Fruit fly (Drosophila melanogaster) whole organism, prepupa: ENCODE measurements around the gene Naa40.
A peak's percentile ranks its signal among the peaks of the same experiment; 100 is the strongest.

ENCODE experiments used
- Blimp-1 ChIP-seq: fragments of 200-800 bp; sonication (Bioruptor generic); optimal IDR thresholded peaks from 3 replicates; lab custom pipeline; 2017; ENCODE audit warnings: missing biosample characterization, missing genetic modification characterization, mild to moderate bottlenecking, moderate library complexity, missing genetic modification reagents
- CG10669 ChIP-seq: fragments of 200-800 bp; sonication (Bioruptor generic); optimal IDR thresholded peaks from 3 replicates; lab custom pipeline; 2018; ENCODE audit warnings: missing biosample characterization, mild to moderate bottlenecking, missing genetic modification characterization, moderate library complexity
- CG11294 ChIP-seq: fragments of 200-800 bp; sonication (Bioruptor generic); IDR thresholded peaks from 2 replicates; pipeline ENCODE4 v1.3.6; 2022; ENCODE audit warnings: missing biosample characterization, missing genetic modification characterization
- CG11762 ChIP-seq: fragments of 200-800 bp; sonication (Bioruptor generic); optimal IDR thresholded peaks from 3 replicates; lab custom pipeline; 2016; ENCODE audit warnings: missing biosample characterization, missing genetic modification characterization; ENCODE audit not compliant: insufficient read depth
- CG11902 ChIP-seq: fragments of 200-800 bp; sonication (Bioruptor generic); optimal IDR thresholded peaks from 3 replicates; lab custom pipeline; 2016; ENCODE audit warnings: missing biosample characterization, missing genetic modification characterization
- CG15336 ChIP-seq: fragments of 200-800 bp; sonication (Bioruptor generic); IDR thresholded peaks from 2 replicates; pipeline ENCODE4 v1.3.6; 2022; ENCODE audit warnings: missing biosample characterization, missing genetic modification characterization
- CG1621 ChIP-seq: fragments of 200-800 bp; sonication (Bioruptor generic); optimal IDR thresholded peaks from 3 replicates; lab custom pipeline; 2018; ENCODE audit warnings: missing biosample characterization, mild to moderate bottlenecking, missing genetic modification characterization
- CG16779 ChIP-seq: fragments of 200-800 bp; sonication (Bioruptor generic); optimal IDR thresholded peaks from 3 replicates; lab custom pipeline; 2017; ENCODE audit warnings: missing biosample characterization, mild to moderate bottlenecking, missing genetic modification characterization
- CG3032 ChIP-seq: fragments of 200-800 bp; optimal IDR thresholded peaks from 2 replicates; lab custom pipeline; 2019; ENCODE audit warnings: missing biosample characterization, mild to moderate bottlenecking, missing genetic modification characterization, moderate library complexity
- CG31627 ChIP-seq: fragments of 200-800 bp; sonication (Bioruptor generic); optimal IDR thresholded peaks from 3 replicates; lab custom pipeline; 2016; ENCODE audit warnings: missing biosample characterization, missing genetic modification characterization
- CG32006 ChIP-seq: fragments of 200-800 bp; sonication (Bioruptor generic); optimal IDR thresholded peaks from 3 replicates; lab custom pipeline; 2017; ENCODE audit warnings: missing biosample characterization, mild to moderate bottlenecking, missing genetic modification characterization
- CG34406 ChIP-seq: fragments of 200-800 bp; sonication (Bioruptor generic); optimal IDR thresholded peaks from 3 replicates; lab custom pipeline; 2016; ENCODE audit warnings: missing biosample characterization, missing genetic modification characterization
- CG3919 ChIP-seq: fragments of 200-800 bp; sonication (Bioruptor generic); optimal IDR thresholded peaks from 3 replicates; lab custom pipeline; 2016; ENCODE audit warnings: missing biosample characterization, missing genetic modification characterization
- CG4318 ChIP-seq: fragments of 200-800 bp; sonication (Bioruptor generic); optimal IDR thresholded peaks from 3 replicates; lab custom pipeline; 2017; ENCODE audit warnings: missing biosample characterization, mild to moderate bottlenecking, missing genetic modification characterization
- CG6163 ChIP-seq: fragments of 200-800 bp; sonication (Bioruptor generic); IDR thresholded peaks from 3 replicates; pipeline ENCODE4 v1.3.6; 2022; ENCODE audit warnings: missing biosample characterization, missing genetic modification characterization
- CG6276 ChIP-seq: fragments of 200-800 bp; sonication (Bioruptor generic); optimal IDR thresholded peaks from 2 replicates; lab custom pipeline; 2017; ENCODE audit warnings: missing biosample characterization, mild to moderate bottlenecking, missing genetic modification characterization
- CG6792 ChIP-seq: fragments of 200-800 bp; sonication (Bioruptor generic); optimal IDR thresholded peaks from 3 replicates; lab custom pipeline; 2016; ENCODE audit warnings: missing biosample characterization, missing genetic modification characterization
- CG6808 ChIP-seq: fragments of 200-800 bp; sonication (Bioruptor generic); optimal IDR thresholded peaks from 3 replicates; lab custom pipeline; 2017; ENCODE audit warnings: missing biosample characterization, missing genetic modification characterization, mild to moderate bottlenecking, moderate library complexity, missing genetic modification reagents
- CG6854 ChIP-seq: fragments of 200-800 bp; sonication (Bioruptor generic); optimal IDR thresholded peaks from 2 replicates; lab custom pipeline; 2017; ENCODE audit warnings: missing biosample characterization, mild to moderate bottlenecking, missing genetic modification characterization
- CG7368 ChIP-seq: fragments of 200-800 bp; sonication (Bioruptor generic); optimal IDR thresholded peaks from 3 replicates; lab custom pipeline; 2016; ENCODE audit warnings: missing biosample characterization, missing genetic modification characterization
- CG8119 ChIP-seq: fragments of 200-800 bp; sonication (Bioruptor generic); IDR thresholded peaks from 3 replicates; pipeline ENCODE4 v1.3.6; 2022; ENCODE audit warnings: missing biosample characterization, missing genetic modification characterization
- CG8319 ChIP-seq: fragments of 200-800 bp; sonication (Bioruptor generic); optimal IDR thresholded peaks from 3 replicates; lab custom pipeline; 2016; ENCODE audit warnings: missing biosample characterization, missing genetic modification characterization
- CG8632 ChIP-seq: fragments of 200-800 bp; sonication (Bioruptor generic); optimal IDR thresholded peaks from 3 replicates; lab custom pipeline; 2016; ENCODE audit warnings: missing biosample characterization, missing genetic modification characterization
- Eip78C ChIP-seq: fragments of 200-800 bp; sonication (Bioruptor generic); peaks from one replicate; lab custom pipeline; 2016; ENCODE audit warnings: missing biosample characterization, missing genetic modification characterization
- Eip93F ChIP-seq: fragments of 200-800 bp; sonication (Bioruptor generic); optimal IDR thresholded peaks from 2 replicates; lab custom pipeline; 2016; ENCODE audit warnings: missing biosample characterization, mild to moderate bottlenecking, missing genetic modification characterization
- Ets96B ChIP-seq: fragments of 200-800 bp; optimal IDR thresholded peaks from 2 replicates; lab custom pipeline; 2019; ENCODE audit warnings: missing biosample characterization, mild to moderate bottlenecking, missing genetic modification characterization, moderate library complexity
- Gug ChIP-seq: fragments of 200-800 bp; sonication (Bioruptor generic); IDR thresholded peaks from 2 replicates; pipeline ENCODE4 v1.3.6; 2022; ENCODE audit warnings: missing biosample characterization, missing genetic modification characterization
- Hr38 ChIP-seq: sonication (Bioruptor generic); optimal IDR thresholded peaks from 2 replicates; lab custom pipeline; 2016; ENCODE audit warnings: missing biosample characterization, missing genetic modification characterization
- Hr39 ChIP-seq: fragments of 200-800 bp; sonication (Bioruptor generic); optimal IDR thresholded peaks from 2 replicates; lab custom pipeline; 2016; ENCODE audit warnings: missing biosample characterization, missing genetic modification characterization
- Hr4 ChIP-seq: fragments of 200-800 bp; sonication (Bioruptor generic); optimal IDR thresholded peaks from 3 replicates; lab custom pipeline; 2016; ENCODE audit warnings: missing biosample characterization, missing genetic modification characterization
- Lpt ChIP-seq: fragments of 200-800 bp; sonication (Bioruptor generic); optimal IDR thresholded peaks from 3 replicates; lab custom pipeline; 2016; ENCODE audit warnings: missing biosample characterization, missing genetic modification characterization
- Met ChIP-seq: fragments of 200-800 bp; sonication (Bioruptor generic); optimal IDR thresholded peaks from 3 replicates; lab custom pipeline; 2016; ENCODE audit warnings: missing biosample characterization, missing genetic modification characterization
- OdsH ChIP-seq: fragments of 200-800 bp; sonication (Bioruptor generic); optimal IDR thresholded peaks from 3 replicates; lab custom pipeline; 2016; ENCODE audit warnings: missing biosample characterization, missing genetic modification characterization
- Smox ChIP-seq: fragments of 200-800 bp; sonication (Bioruptor generic); optimal IDR thresholded peaks from 3 replicates; lab custom pipeline; 2016; ENCODE audit warnings: missing biosample characterization, missing genetic modification characterization
- Sox102F ChIP-seq: fragments of 200-800 bp; sonication (Bioruptor generic); optimal IDR thresholded peaks from 2 replicates; lab custom pipeline; 2016; ENCODE audit warnings: missing biosample characterization, mild to moderate bottlenecking, missing genetic modification characterization
- Sox15 ChIP-seq: fragments of 200-800 bp; sonication (Bioruptor generic); optimal IDR thresholded peaks from 3 replicates; lab custom pipeline; 2016; ENCODE audit warnings: missing biosample characterization, missing genetic modification characterization
- achi ChIP-seq: fragments of 200-800 bp; sonication (Bioruptor generic); optimal IDR thresholded peaks from 3 replicates; lab custom pipeline; 2016; ENCODE audit warnings: missing biosample characterization, missing genetic modification characterization
- cyc ChIP-seq: fragments of 200-800 bp; sonication (Bioruptor generic); optimal IDR thresholded peaks from 3 replicates; lab custom pipeline; 2016; ENCODE audit warnings: missing biosample characterization, missing genetic modification characterization
- dac ChIP-seq: fragments of 200-800 bp; sonication (Bioruptor generic); optimal IDR thresholded peaks from 2 replicates; lab custom pipeline; 2017; ENCODE audit warnings: missing biosample characterization, mild to moderate bottlenecking, missing genetic modification characterization
- dsx ChIP-seq: fragments of 200-800 bp; optimal IDR thresholded peaks from 3 replicates; lab custom pipeline; 2019; ENCODE audit warnings: missing biosample characterization, mild to moderate bottlenecking, missing genetic modification characterization, moderate library complexity; ENCODE audit not compliant: poor library complexity, severe bottlenecking
- esn ChIP-seq: fragments of 200-800 bp; sonication (Bioruptor generic); optimal IDR thresholded peaks from 2 replicates; lab custom pipeline; 2016; ENCODE audit warnings: missing biosample characterization, mild to moderate bottlenecking, missing genetic modification characterization, moderate library complexity
- fd59A ChIP-seq: fragments of 200-800 bp; sonication (Bioruptor generic); optimal IDR thresholded peaks from 2 replicates; lab custom pipeline; 2017; ENCODE audit warnings: missing biosample characterization, mild to moderate bottlenecking, missing genetic modification characterization, missing genetic modification reagents
- fkh ChIP-seq: fragments of 200-800 bp; sonication (Bioruptor generic); optimal IDR thresholded peaks from 3 replicates; lab custom pipeline; 2017; ENCODE audit warnings: missing biosample characterization, mild to moderate bottlenecking, missing genetic modification characterization, moderate library complexity
- lz ChIP-seq: fragments of 200-800 bp; sonication (Bioruptor generic); optimal IDR thresholded peaks from 3 replicates; lab custom pipeline; 2016; ENCODE audit warnings: missing biosample characterization, missing genetic modification characterization
- net ChIP-seq: fragments of 200-800 bp; sonication (Bioruptor generic); optimal IDR thresholded peaks from 3 replicates; lab custom pipeline; 2016; ENCODE audit warnings: missing biosample characterization, missing genetic modification characterization
- pdm3 ChIP-seq: fragments of 200-800 bp; sonication (Bioruptor generic); optimal IDR thresholded peaks from 3 replicates; lab custom pipeline; 2016; ENCODE audit warnings: missing biosample characterization, missing genetic modification characterization
- salr ChIP-seq, 2 experiments: fragments of 200-800 bp; sonication (Bioruptor generic); optimal IDR thresholded peaks; 3 replicates each; lab custom pipeline; 2016 to 2018; ENCODE audit warnings: missing biosample characterization in 2 of 2, missing genetic modification characterization in 2 of 2, mild to moderate bottlenecking in 1 of 2
- spab ChIP-seq: fragments of 200-800 bp; sonication (Bioruptor generic); optimal IDR thresholded peaks from 2 replicates; lab custom pipeline; 2017; ENCODE audit warnings: missing biosample characterization, mild to moderate bottlenecking, missing genetic modification characterization, missing genetic modification reagents
- ss ChIP-seq, 2 experiments: fragments of 200-800 bp; sonication (Bioruptor generic); optimal IDR thresholded peaks; 2 replicates in 1 of 2; 3 replicates in 1 of 2; lab custom pipeline; 2017 to 2018; ENCODE audit warnings: mild to moderate bottlenecking in 2 of 2, missing biosample characterization in 2 of 2, missing genetic modification characterization in 2 of 2, moderate library complexity in 1 of 2
- svp ChIP-seq: fragments of 200-800 bp; sonication (Bioruptor generic); peaks from one replicate; lab custom pipeline; 2016; ENCODE audit warnings: missing biosample characterization, missing genetic modification characterization
- topi ChIP-seq: fragments of 200-800 bp; sonication (Bioruptor generic); optimal IDR thresholded peaks from 3 replicates; lab custom pipeline; 2016; ENCODE audit warnings: missing biosample characterization, missing genetic modification characterization
- vri ChIP-seq: fragments of 200-800 bp; sonication (Bioruptor generic); optimal IDR thresholded peaks from 3 replicates; lab custom pipeline; 2016; ENCODE audit warnings: missing biosample characterization, mild to moderate bottlenecking, missing genetic modification characterization

Naa40 gene

dm6 chr3R:29745056-29745455 lies 20.3 kb upstream of the Naa40 start, which contains the start of the genes Wdr24 and IntS11:
Gene Wdr24, minus strand, starts transcription at chr3R:29745092.
Gene IntS11, plus strand, starts transcription at chr3R:29745337.
- TF ChIP-seq Blimp-1 (GFP tag; lab: Kevin White, UChicago) (peak; percentile 88), CG32006 (GFP tag; lab: Kevin White, UChicago) (peak; percentile 97), dac (GFP tag; lab: Kevin White, UChicago) (no peak), CG8319 (peak; percentile 84), Gug (GFP tag; lab: Robert Waterston, UW) (peak; percentile 98), ss (GFP tag; optimal IDR thresholded peaks at IDR 0.05; lab: Kevin White, UChicago) (peak in 1 of 2 experiments; percentile 88), Eip78C (GFP tag; lab: Kevin White, UChicago) (peak; percentile 98), Hr4 (peak; percentile 96), CG3919 (peak; percentile 95), CG11902 (GFP tag; lab: Kevin White, UChicago) (peak; percentile 99), spab (GFP tag; lab: Kevin White, UChicago) (no peak), CG10669 (GFP tag; lab: Kevin White, UChicago) (peak; percentile 100), CG6854 (GFP tag; lab: Kevin White, UChicago) (peak; percentile 29), Sox15 (GFP tag; lab: Kevin White, UChicago) (peak; percentile 99), CG6163 (GFP tag; lab: Robert Waterston, UW) (peak; percentile 98), fd59A (GFP tag; lab: Kevin White, UChicago) (peak; percentile 89), Lpt (GFP tag; lab: Kevin White, UChicago) (peak; percentile 90), topi (peak; percentile 96), CG8632 (GFP tag; lab: Kevin White, UChicago) (peak; percentile 92), CG8119 (GFP tag; lab: Robert Waterston, UW) (peak; percentile 89), CG15336 (GFP tag; lab: Robert Waterston, UW) (peak; percentile 94), Smox (no peak), dsx (GFP tag; lab: Kevin White, UChicago) (peak; percentile 92), svp (peak; percentile 96), Ets96B (tag; lab: Kevin White, UChicago) (peak; percentile 93), Eip93F (GFP tag; lab: Kevin White, UChicago) (no peak), OdsH (peak; percentile 97), Met (GFP tag; lab: Kevin White, UChicago) (no peak), CG11762 (peak; percentile 85), CG11294 (GFP tag; lab: Robert Waterston, UW) (peak; percentile 98), achi (GFP tag; lab: Kevin White, UChicago) (peak; percentile 89), CG34406 (GFP tag; lab: Kevin White, UChicago) (peak; percentile 94), fkh (no peak), Sox102F (no peak), vri (GFP tag; lab: Kevin White, UChicago) (peak; percentile 87), CG6792 (GFP tag; lab: Kevin White, UChicago) (peak; percentile 93), CG1621 (tag; lab: Kevin White, UChicago) (peak; percentile 91), cyc (peak; percentile 98), CG4318 (GFP tag; lab: Kevin White, UChicago) (no peak), esn (GFP tag; lab: Kevin White, UChicago) (peak; percentile 95), lz (peak; percentile 98), CG3032 (tag; lab: Kevin White, UChicago) (peak; percentile 98), CG6808 (no peak), CG16779 (tag; lab: Kevin White, UChicago) (peak; percentile 84), CG6276 (GFP tag; lab: Kevin White, UChicago) (no peak), CG7368 (GFP tag; lab: Kevin White, UChicago) (no peak), CG31627 (peak; percentile 98), pdm3 (peak; percentile 97), net (GFP tag; lab: Kevin White, UChicago) (peak; percentile 82), Hr39 (GFP tag; lab: Kevin White, UChicago) (peak; percentile 98), Hr38 (peak; percentile 84), salr (GFP tag; optimal IDR thresholded peaks at IDR 0.05; lab: Kevin White, UChicago) (peak; percentile 82 to 94)
